Worm (Caenorhabditis elegans) whole organism, young adult: Measurements from ENCODE around the gene Y41C4A.32.

Experiments
- B0019.2 ChIP-seq: fragments of 200-800 bp; sonication (Bioruptor generic); conservative IDR thresholded peaks from 2 replicates; pipeline ENCODE4 v1.3.6; 2022; ENCODE audit warnings: missing genetic modification reagents, missing genetic modification characterization, missing compliant biosample characterization
- B0035.1 ChIP-seq: sonication (generic microtip); optimal IDR thresholded peaks from 2 replicates; lab custom pipeline; 2016; ENCODE audit warnings: missing genetic modification characterization, mild to moderate bottlenecking, missing compliant biosample characterization, missing genotype, missing genetic modification reagents
- B0261.1 ChIP-seq: sonication (generic microtip); optimal IDR thresholded peaks from 2 replicates; lab custom pipeline; 2016; ENCODE audit warnings: mild to moderate bottlenecking, missing genetic modification characterization, moderate library complexity, missing compliant biosample characterization
- C17E4.6 ChIP-seq: fragments of 200-800 bp; sonication (Bioruptor generic); IDR thresholded peaks from 2 replicates; pipeline ENCODE4 v1.3.6; 2022; ENCODE audit warnings: missing genetic modification reagents, missing genetic modification characterization, missing compliant biosample characterization
- D2030.7 ChIP-seq: fragments of 200-800 bp; sonication (Bioruptor generic); IDR thresholded peaks from 2 replicates; pipeline ENCODE4 v1.3.6; 2022; ENCODE audit warnings: missing genetic modification reagents, missing genetic modification characterization, missing compliant biosample characterization
- F22D6.2 ChIP-seq: sonication (generic microtip); optimal IDR thresholded peaks from 2 replicates; lab custom pipeline; 2016; ENCODE audit warnings: mild to moderate bottlenecking, missing genetic modification characterization, missing compliant biosample characterization
- F39B2.1 ChIP-seq: fragments of 200-800 bp; sonication (Bioruptor generic); IDR thresholded peaks from 2 replicates; pipeline ENCODE4 v1.3.6; 2022; ENCODE audit warnings: missing genetic modification reagents, missing genetic modification characterization, missing compliant biosample characterization
- F49E8.2 ChIP-seq: sonication (generic microtip); optimal IDR thresholded peaks from 3 replicates; lab custom pipeline; 2017; ENCODE audit warnings: missing genetic modification characterization, mild to moderate bottlenecking, missing compliant biosample characterization, antibody characterized with exemption, moderate library complexity; ENCODE audit not compliant: insufficient read depth
- F55B11.4 ChIP-seq: sonication (generic microtip); optimal IDR thresholded peaks from 2 replicates; lab custom pipeline; 2016; ENCODE audit warnings: missing compliant biosample characterization, missing genetic modification characterization, borderline replicate concordance; ENCODE audit not compliant: insufficient read depth
- K11D2.4 ChIP-seq: fragments of 200-800 bp; sonication (Bioruptor generic); IDR thresholded peaks from 2 replicates; pipeline ENCODE4 v1.3.6; 2022; ENCODE audit warnings: missing genetic modification reagents, missing genetic modification characterization, missing compliant biosample characterization
- K12H6.12 ChIP-seq: fragments of 200-800 bp; sonication (Bioruptor generic); optimal IDR thresholded peaks from 2 replicates; lab custom pipeline; 2018; ENCODE audit warnings: mild to moderate bottlenecking, missing genetic modification characterization, missing compliant biosample characterization
- T26A5.8 ChIP-seq: sonication (generic microtip); optimal IDR thresholded peaks from 2 replicates; lab custom pipeline; 2016; ENCODE audit warnings: missing genetic modification characterization, missing compliant biosample characterization
- Y53G8AR.9 ChIP-seq: fragments of 200-800 bp; sonication (Bioruptor generic); conservative IDR thresholded peaks from 2 replicates; pipeline ENCODE4 v1.3.6; 2022; ENCODE audit warnings: missing genetic modification reagents, missing genetic modification characterization, missing compliant biosample characterization
- Y67H2A.10 ChIP-seq: fragments of 200-800 bp; sonication (Bioruptor generic); conservative IDR thresholded peaks from 2 replicates; pipeline ENCODE4 v1.3.6; 2022; ENCODE audit warnings: missing genetic modification reagents, missing genetic modification characterization, missing compliant biosample characterization
- Y95B8A.8 ChIP-seq: fragments of 200-800 bp; sonication (Bioruptor generic); IDR thresholded peaks from 2 replicates; pipeline ENCODE4 v1.3.6; 2022; ENCODE audit warnings: missing genetic modification reagents, missing genetic modification characterization, missing compliant biosample characterization
- aptf-2 ChIP-seq: fragments of 200-800 bp; sonication (Bioruptor generic); conservative IDR thresholded peaks from 2 replicates; pipeline ENCODE4 v1.3.6; 2022; ENCODE audit warnings: missing genetic modification reagents, missing genetic modification characterization, missing compliant biosample characterization
- aptf-3 ChIP-seq: fragments of 200-800 bp; sonication (Bioruptor generic); IDR thresholded peaks from 2 replicates; pipeline ENCODE4 v1.3.6; 2022; ENCODE audit warnings: missing genetic modification characterization, missing compliant biosample characterization
- athp-1 ChIP-seq: sonication (generic microtip); optimal IDR thresholded peaks from 2 replicates; lab custom pipeline; 2017; ENCODE audit warnings: mild to moderate bottlenecking, missing genetic modification characterization, missing compliant biosample characterization
- attf-3 ChIP-seq: fragments of 200-800 bp; sonication (Bioruptor generic); conservative IDR thresholded peaks from 2 replicates; pipeline ENCODE4 v1.3.6; 2022; ENCODE audit warnings: missing genetic modification reagents, missing genetic modification characterization, missing compliant biosample characterization
- attf-5 ChIP-seq: fragments of 200-800 bp; sonication (Bioruptor generic); optimal IDR thresholded peaks from 2 replicates; lab custom pipeline; 2018; ENCODE audit warnings: mild to moderate bottlenecking, missing genetic modification characterization, missing compliant biosample characterization
- attf-6 ChIP-seq: fragments of 200-800 bp; sonication (Bioruptor generic); IDR thresholded peaks from 2 replicates; pipeline ENCODE4 v1.3.6; 2022; ENCODE audit warnings: missing genetic modification reagents, missing genetic modification characterization, missing compliant biosample characterization
- ccch-3 ChIP-seq: fragments of 200-800 bp; sonication (Bioruptor generic); optimal IDR thresholded peaks from 2 replicates; lab custom pipeline; 2018; ENCODE audit warnings: mild to moderate bottlenecking, missing genetic modification characterization, missing compliant biosample characterization
- cebp-1 ChIP-seq, 2 experiments: fragments of 200-800 bp in 1 of 2; sonication (Bioruptor generic) in 1 of 2; sonication (generic microtip) in 1 of 2; IDR thresholded peaks in 1 of 2; optimal IDR thresholded peaks in 1 of 2; 2 replicates each; pipeline versions ENCODE4 v1.3.6 to Lab custom; 2017 to 2022; ENCODE audit warnings: missing compliant biosample characterization in 2 of 2, missing genetic modification characterization in 2 of 2, mild to moderate bottlenecking in 1 of 2, missing genetic modification reagents in 1 of 2, moderate library complexity in 1 of 2
- ceh-40 ChIP-seq: fragments of 200-800 bp; sonication (Bioruptor generic); IDR thresholded peaks from 2 replicates; pipeline ENCODE4 v1.3.6; 2022; ENCODE audit warnings: missing genetic modification characterization, missing compliant biosample characterization
- die-1 ChIP-seq: sonication (generic microtip); optimal IDR thresholded peaks from 2 replicates; lab custom pipeline; 2016; ENCODE audit warnings: missing genotype, mild to moderate bottlenecking, missing genetic modification characterization, missing compliant biosample characterization
- dpff-1 ChIP-seq: sonication (generic microtip); optimal IDR thresholded peaks from 2 replicates; lab custom pipeline; 2017; ENCODE audit warnings: mild to moderate bottlenecking, missing genetic modification characterization, missing compliant biosample characterization
- dpl-1 ChIP-seq: fragments of 150-350 bp; optimal IDR thresholded peaks from 2 replicates; lab custom pipeline; 2014; ENCODE audit warnings: missing biosample characterization, missing genetic modification reagents, missing genetic modification characterization
- efl-1 ChIP-seq: fragments of 150-350 bp; optimal IDR thresholded peaks from 2 replicates; lab custom pipeline; 2014; ENCODE audit warnings: missing biosample characterization, missing genetic modification reagents, missing genetic modification characterization
- egl-18 ChIP-seq: fragments of 200-800 bp; sonication (Bioruptor generic); IDR thresholded peaks from 2 replicates; pipeline ENCODE4 v1.3.6; 2022; ENCODE audit warnings: missing genetic modification reagents, missing genetic modification characterization, missing compliant biosample characterization
- ekl-4 ChIP-seq: fragments of 200-800 bp; sonication (Bioruptor generic); IDR thresholded peaks from 2 replicates; pipeline ENCODE4 v1.3.6; 2022; ENCODE audit warnings: missing genetic modification reagents, missing genetic modification characterization, missing compliant biosample characterization
- fkh-3 ChIP-seq: sonication (generic microtip); optimal IDR thresholded peaks from 2 replicates; lab custom pipeline; 2016; ENCODE audit warnings: mild to moderate bottlenecking, missing genetic modification characterization, missing compliant biosample characterization
- him-1 ChIP-seq: sonication (generic microtip); optimal IDR thresholded peaks from 2 replicates; lab custom pipeline; 2016; ENCODE audit warnings: missing genotype, missing genetic modification reagents, missing genetic modification characterization, missing compliant biosample characterization
- hlh-12 ChIP-seq: sonication (generic microtip); optimal IDR thresholded peaks from 2 replicates; lab custom pipeline; 2016; ENCODE audit warnings: missing genetic modification characterization, missing compliant biosample characterization
- hlh-26 ChIP-seq: fragments of 200-800 bp; sonication (Bioruptor generic); conservative IDR thresholded peaks from 2 replicates; pipeline ENCODE4 v1.3.6; 2022; ENCODE audit warnings: missing genetic modification reagents, missing genetic modification characterization, missing compliant biosample characterization
- hmg-20 ChIP-seq: fragments of 200-800 bp; sonication (Bioruptor generic); IDR thresholded peaks from 2 replicates; pipeline ENCODE4 v1.3.6; 2022; ENCODE audit warnings: missing genetic modification reagents, missing genetic modification characterization, missing compliant biosample characterization
- lin-35 ChIP-seq, 3 experiments: fragments of 150-350 bp in 2 of 3; sonication (generic microtip) in 1 of 3; optimal IDR thresholded peaks; 2 replicates each; lab custom pipeline; 2014 to 2018; ENCODE audit warnings: missing biosample characterization in 3 of 3, missing genetic modification characterization in 3 of 3, missing genetic modification reagents in 3 of 3
- mcd-1 ChIP-seq: fragments of 200-800 bp; sonication (Bioruptor generic); IDR thresholded peaks from 2 replicates; pipeline ENCODE4 v1.3.6; 2022; ENCODE audit warnings: missing genetic modification reagents, missing genetic modification characterization, missing compliant biosample characterization
- mes-4 ChIP-seq: sonication (generic microtip); optimal IDR thresholded peaks from 2 replicates; lab custom pipeline; 2016; ENCODE audit warnings: missing genotype, missing genetic modification characterization, missing compliant biosample characterization
- pha-4 ChIP-seq: fragments of 150-350 bp; sonication (generic microtip); optimal IDR thresholded peaks from 2 replicates; lab custom pipeline; 2014; ENCODE audit warnings: missing biosample characterization, missing genetic modification reagents, missing genetic modification characterization
- rec-8 ChIP-seq, 2 experiments: sonication (generic microtip); optimal IDR thresholded peaks; 2 replicates each; lab custom pipeline; 2016; ENCODE audit warnings: mild to moderate bottlenecking in 2 of 2, missing genetic modification characterization in 2 of 2, missing genetic modification reagents in 2 of 2, missing genotype in 2 of 2, missing biosample characterization in 1 of 2, missing compliant biosample characterization in 1 of 2, moderate library complexity in 1 of 2
- rpc-1 ChIP-seq, 2 experiments: fragments of 150-350 bp in 1 of 2; sonication (generic microtip) in 1 of 2; optimal IDR thresholded peaks; 2 replicates each; lab custom pipeline; 2014 to 2018; ENCODE audit warnings: missing biosample characterization in 1 of 2, missing genetic modification characterization in 1 of 2, missing genetic modification reagents in 1 of 2, missing genotype in 1 of 2
- sea-2 ChIP-seq: fragments of 200-800 bp; sonication (Bioruptor generic); IDR thresholded peaks from 2 replicates; pipeline ENCODE4 v1.3.6; 2022; ENCODE audit warnings: missing genetic modification characterization, missing compliant biosample characterization
- snpc-1.3 ChIP-seq: sonication (generic microtip); optimal IDR thresholded peaks from 2 replicates; lab custom pipeline; 2017; ENCODE audit warnings: missing genetic modification characterization, mild to moderate bottlenecking, missing compliant biosample characterization, antibody characterized with exemption, moderate library complexity, missing genotype, missing genetic modification reagents; ENCODE audit not compliant: insufficient read depth
- snpc-4 ChIP-seq, 5 experiments: fragments of 150-350 bp in 1 of 5; sonication (generic microtip) in 4 of 5; optimal IDR thresholded peaks; 2 replicates each; lab custom pipeline; 2014 to 2018; ENCODE audit warnings: missing genetic modification characterization in 5 of 5, missing biosample characterization in 3 of 5, antibody characterized with exemption in 2 of 5, mild to moderate bottlenecking in 2 of 5, missing compliant biosample characterization in 2 of 5, missing genotype in 2 of 5, moderate library complexity in 2 of 5, missing genetic modification reagents in 1 of 5
- tbp1 ChIP-seq: fragments of 200-800 bp; sonication (Bioruptor generic); optimal IDR thresholded peaks from 2 replicates; lab custom pipeline; 2018; ENCODE audit warnings: mild to moderate bottlenecking, missing genetic modification characterization, missing compliant biosample characterization
- tlf-1 ChIP-seq: fragments of 200-800 bp; sonication (Bioruptor generic); optimal IDR thresholded peaks from 2 replicates; lab custom pipeline; 2018; ENCODE audit warnings: mild to moderate bottlenecking, missing genetic modification characterization, missing compliant biosample characterization
- unc-130 ChIP-seq: sonication (generic microtip); optimal IDR thresholded peaks from 2 replicates; lab custom pipeline; 2016; ENCODE audit warnings: missing genetic modification reagents, missing genetic modification characterization, missing compliant biosample characterization
- unc-62 ChIP-seq: fragments of 150-350 bp; optimal IDR thresholded peaks from 2 replicates; lab custom pipeline; 2014; ENCODE audit warnings: missing biosample characterization, missing genetic modification reagents, missing genetic modification characterization

Gene Y41C4A.32

ce11 chrIII:11719400-11719875 is 2.1 kb upstream of the Y41C4A.32 start, which contains the start of the genes elb-1 and Y41C4A.11 (continued):
- TF ChIP-seq egl-18 (GFP tag; lab: Robert Waterston, UW) (no peak), Y53G8AR.9 (GFP tag; lab: Robert Waterston, UW) (no peak), mcd-1 (GFP tag; lab: Robert Waterston, UW) (peak; percentile 97), unc-130 (GFP tag; lab: Kevin White, UChicago) (no peak), D2030.7 (GFP tag; lab: Robert Waterston, UW) (0 out of 2 replicates have a peak, but pooled peaks have one; percentile 20), ekl-4 (no peak), him-1 (tag; lab: Kevin White, UChicago) (no peak), attf-5 (GFP tag; lab: Kevin White, UChicago) (peak; percentile 42), aptf-3 (GFP tag; lab: Robert Waterston, UW) (no peak), B0019.2 (no peak), attf-6 (GFP tag; lab: Robert Waterston, UW) (no peak), fkh-3 (tag; lab: Kevin White, UChicago) (no peak), efl-1 (GFP tag; lab: Kevin White, UChicago) (peak; percentile 84), lin-35 (GFP tag; optimal IDR thresholded peaks at IDR 0.05; lab: Kevin White, UChicago) (peak; percentile 18 to 90 (median 78)), T26A5.8 (no peak), C17E4.6 (GFP tag; lab: Robert Waterston, UW) (no peak), F22D6.2 (tag; lab: Kevin White, UChicago) (no peak), pha-4 (peak; percentile 55), rec-8 (tag; optimal IDR thresholded peaks at IDR 0.05; lab: Kevin White, UChicago) (no peak), Y95B8A.8 (no peak), tlf-1 (GFP tag; lab: Kevin White, UChicago) (no peak), hmg-20 (GFP tag; lab: Robert Waterston, UW) (no peak), K11D2.4 (GFP tag; lab: Robert Waterston, UW) (0 out of 2 replicates have a peak, but pooled peaks have one; percentile 13), Y67H2A.10 (no peak), dpl-1 (peak; percentile 87), dpff-1 (tag; lab: Kevin White, UChicago) (no peak), athp-1 (tag; lab: Kevin White, UChicago) (no peak), ccch-3 (GFP tag; lab: Kevin White, UChicago) (no peak), die-1 (tag; lab: Kevin White, UChicago) (no peak), attf-3 (GFP tag; lab: Robert Waterston, UW) (no peak), cebp-1 (GFP tag; IDR thresholded peaks at IDR 0.05; lab: Robert Waterston, UW) (no peak), cebp-1 (tag; optimal IDR thresholded peaks at IDR 0.05; lab: Kevin White, UChicago) (peak; percentile 29), hlh-12 (tag; lab: Kevin White, UChicago) (no peak), mes-4 (tag; lab: Kevin White, UChicago) (no peak), sea-2 (GFP tag; lab: Robert Waterston, UW) (no peak), rpc-1 (optimal IDR thresholded peaks at IDR 0.05; lab: Kevin White, UChicago) (no peak), rpc-1 (tag; optimal IDR thresholded peaks at IDR 0.05; lab: Kevin White, UChicago) (no peak), snpc-1.3 (tag; lab: Kevin White, UChicago) (no peak), F39B2.1 (GFP tag; lab: Robert Waterston, UW) (no peak)

ce11 chrIII:11726590-11726989 is 5.1 kb downstream of the Y41C4A.32 start, which contains the start of gene Y41C4A.12:
Gene Y41C4A.12 (minus strand): TSS chrIII:11726690.
- TF ChIP-seq snpc-4 (GFP tag; optimal IDR thresholded peaks at IDR 0.05; lab: Kevin White, UChicago) (no peak), snpc-4 (tag; optimal IDR thresholded peaks at IDR 0.05; lab: Kevin White, UChicago) (no peak), ceh-40 (GFP tag; lab: Robert Waterston, UW) (no peak), F49E8.2 (tag; lab: Kevin White, UChicago) (no peak), aptf-2 (GFP tag; lab: Robert Waterston, UW) (no peak), tbp1 (GFP tag; lab: Kevin White, UChicago) (no peak), K12H6.12 (tag; lab: Kevin White, UChicago) (no peak), hmg-20 (GFP tag; lab: Robert Waterston, UW) (no peak), B0035.1 (tag; lab: Kevin White, UChicago) (no peak), hlh-26 (GFP tag; lab: Robert Waterston, UW) (no peak), unc-62 (no peak), F55B11.4 (no peak), B0261.1 (no peak)
- TF ChIP-seq, all 124 proteins: peak for 0
